Worm (Caenorhabditis elegans): ENCODE data around the gene AC3.12.

- no peak for TF ChIP-seq sptf-1 (tag; optimal IDR thresholded peaks at IDR 0.05)
- no peak for TF ChIP-seq unc-39 (tag; optimal IDR thresholded peaks at IDR 0.05)
- no peak for TF ChIP-seq snpc-4 (tag; optimal IDR thresholded peaks at IDR 0.05)
These were observed 17.3 kb downstream of the AC3.12 start, which contains the start of gene cash-1 for ce11 chrV:10361830-10362397.
